Worm (Caenorhabditis elegans) whole organism, L4 larva: ENCODE measurements around the gene ghi-1.

ENCODE experiments used
- D1046.2 ChIP-seq: fragments of 200-800 bp; sonication (Bioruptor generic); IDR thresholded peaks from 2 replicates; pipeline ENCODE4 v1.3.6; 2022; ENCODE audit warnings: missing genetic modification characterization, missing compliant biosample characterization
- F10B5.3 ChIP-seq: sonication (generic microtip); optimal IDR thresholded peaks from 2 replicates; lab custom pipeline; 2016; ENCODE audit warnings: mild to moderate bottlenecking, missing genetic modification characterization, missing compliant biosample characterization
- F26F4.8 ChIP-seq: fragments of 200-800 bp; sonication (Bioruptor generic); conservative IDR thresholded peaks from 2 replicates; pipeline ENCODE4 v1.3.6; 2022; ENCODE audit warnings: missing genetic modification characterization, missing compliant biosample characterization
- F49E8.2 ChIP-seq: sonication (generic microtip); optimal IDR thresholded peaks from 2 replicates; lab custom pipeline; 2016; ENCODE audit warnings: missing compliant biosample characterization, mild to moderate bottlenecking, missing genetic modification characterization, borderline replicate concordance
- R02D3.7 ChIP-seq: fragments of 150-350 bp; sonication (generic microtip); optimal IDR thresholded peaks from 3 replicates; lab custom pipeline; 2014; ENCODE audit warnings: missing biosample characterization, missing genetic modification characterization
- T20F7.1 ChIP-seq: fragments of 200-800 bp; sonication (Bioruptor generic); optimal IDR thresholded peaks from 2 replicates; lab custom pipeline; 2018; ENCODE audit warnings: mild to moderate bottlenecking, missing genetic modification characterization, missing compliant biosample characterization
- Y5F2A.4 ChIP-seq: fragments of 200-800 bp; sonication (Bioruptor generic); optimal IDR thresholded peaks from 2 replicates; lab custom pipeline; 2018; ENCODE audit warnings: mild to moderate bottlenecking, missing genetic modification characterization, missing compliant biosample characterization
- Y75B8A.6 ChIP-seq: fragments of 200-800 bp; sonication (Bioruptor generic); IDR thresholded peaks from 2 replicates; pipeline ENCODE4 v1.3.6; 2022; ENCODE audit warnings: missing genetic modification reagents, missing genetic modification characterization, missing compliant biosample characterization
- aha-1 ChIP-seq: fragments of 150-350 bp; peaks from one replicate; lab custom pipeline; 2014; ENCODE audit warnings: missing biosample characterization, missing genetic modification characterization
- arid-1 ChIP-seq: fragments of 200-800 bp; sonication (Bioruptor generic); conservative IDR thresholded peaks from 2 replicates; pipeline ENCODE4 v1.3.6; 2022; ENCODE audit warnings: missing genetic modification reagents, missing genetic modification characterization, missing compliant biosample characterization
- ceh-44 ChIP-seq: fragments of 200-800 bp; sonication (Bioruptor generic); IDR thresholded peaks from 2 replicates; pipeline ENCODE4 v1.3.6; 2022; ENCODE audit warnings: missing genetic modification reagents, missing genetic modification characterization, missing compliant biosample characterization
- ceh-62 ChIP-seq: sonication (generic microtip); optimal IDR thresholded peaks from 2 replicates; lab custom pipeline; 2017; ENCODE audit warnings: missing biosample characterization, missing genetic modification characterization
- ceh-82 ChIP-seq: sonication (generic microtip); optimal IDR thresholded peaks from 2 replicates; lab custom pipeline; 2017; ENCODE audit warnings: missing biosample characterization, missing genetic modification characterization
- ctbp-1 ChIP-seq: fragments of 200-800 bp; sonication (Bioruptor generic); IDR thresholded peaks from 2 replicates; pipeline ENCODE4 v1.3.6; 2022; ENCODE audit warnings: missing genetic modification reagents, missing genetic modification characterization, missing compliant biosample characterization
- daf-12 ChIP-seq: fragments of 150-350 bp; optimal IDR thresholded peaks from 2 replicates; lab custom pipeline; 2014; ENCODE audit warnings: missing biosample characterization, missing genetic modification reagents, missing genetic modification characterization
- daf-16 ChIP-seq, 3 experiments: sonication (generic microtip); optimal IDR thresholded peaks; 2 replicates each; lab custom pipeline; 2016 to 2017; ENCODE audit warnings: missing genetic modification characterization in 3 of 3, missing genetic modification reagents in 3 of 3, mild to moderate bottlenecking in 2 of 3, missing compliant biosample characterization in 2 of 3, missing biosample characterization in 1 of 3, moderate library complexity in 1 of 3
- daf-19 ChIP-seq: fragments of 200-800 bp; sonication (Bioruptor generic); conservative IDR thresholded peaks from 2 replicates; pipeline ENCODE4 v1.3.6; 2022; ENCODE audit warnings: missing genetic modification characterization, missing compliant biosample characterization
- dmd-6 ChIP-seq: fragments of 200-800 bp; sonication (Bioruptor generic); IDR thresholded peaks from 2 replicates; pipeline ENCODE4 v1.3.6; 2022; ENCODE audit warnings: missing genetic modification reagents, missing genetic modification characterization, missing compliant biosample characterization
- dmd-8 ChIP-seq: fragments of 200-800 bp; sonication (Bioruptor generic); IDR thresholded peaks from 2 replicates; pipeline ENCODE4 v1.3.6; 2022; ENCODE audit warnings: missing genetic modification characterization, missing compliant biosample characterization
- dve-1 ChIP-seq: sonication (generic microtip); optimal IDR thresholded peaks from 2 replicates; lab custom pipeline; 2017; ENCODE audit warnings: antibody characterized with exemption, mild to moderate bottlenecking, missing genetic modification characterization, missing compliant biosample characterization; ENCODE audit not compliant: insufficient read depth
- egl-43 ChIP-seq: fragments of 200-800 bp; sonication (Bioruptor generic); IDR thresholded peaks from 2 replicates; pipeline ENCODE4 v1.3.6; 2022; ENCODE audit warnings: missing genetic modification reagents, missing genetic modification characterization, missing compliant biosample characterization
- fkh-10 ChIP-seq: fragments of 150-350 bp; optimal IDR thresholded peaks from 2 replicates; lab custom pipeline; 2014; ENCODE audit warnings: missing biosample characterization, missing genetic modification reagents, missing genetic modification characterization
- hlh-30 ChIP-seq: sonication (generic microtip); optimal IDR thresholded peaks from 2 replicates; lab custom pipeline; 2017; ENCODE audit warnings: antibody characterized with exemption, mild to moderate bottlenecking, missing genetic modification characterization, missing compliant biosample characterization; ENCODE audit not compliant: insufficient read depth
- lin-13 ChIP-seq: fragments of 150-350 bp; optimal IDR thresholded peaks from 2 replicates; lab custom pipeline; 2014; ENCODE audit warnings: missing biosample characterization, missing genetic modification reagents, missing genetic modification characterization
- lin-15B ChIP-seq: fragments of 150-350 bp; sonication (generic microtip); optimal IDR thresholded peaks from 3 replicates; lab custom pipeline; 2014; ENCODE audit warnings: missing biosample characterization, missing genetic modification characterization
- lin-29 ChIP-seq: fragments of 200-800 bp; sonication (Bioruptor generic); IDR thresholded peaks from 2 replicates; pipeline ENCODE4 v1.3.6; 2022; ENCODE audit warnings: missing genetic modification reagents, missing genetic modification characterization, missing compliant biosample characterization
- lin-38 ChIP-seq: fragments of 200-800 bp; sonication (Bioruptor generic); IDR thresholded peaks from 2 replicates; pipeline ENCODE4 v1.3.6; 2022; ENCODE audit warnings: missing genetic modification reagents, missing genetic modification characterization, missing compliant biosample characterization
- lsy-2 ChIP-seq, 2 experiments: fragments of 150-350 bp in 1 of 2; sonication (generic microtip) in 1 of 2; optimal IDR thresholded peaks; 2 replicates each; lab custom pipeline; 2014 to 2017; ENCODE audit warnings: missing biosample characterization in 2 of 2, missing genetic modification characterization in 2 of 2
- madf-9 ChIP-seq: fragments of 200-800 bp; sonication (Bioruptor generic); conservative IDR thresholded peaks from 2 replicates; pipeline ENCODE4 v1.3.6; 2022; ENCODE audit warnings: missing genetic modification reagents, missing genetic modification characterization, missing compliant biosample characterization
- mep-1 ChIP-seq: fragments of 150-350 bp; sonication (generic microtip); optimal IDR thresholded peaks from 3 replicates; lab custom pipeline; 2014; ENCODE audit warnings: missing biosample characterization, missing genetic modification characterization
- mxl-2 ChIP-seq: fragments of 200-800 bp; sonication (Bioruptor generic); conservative IDR thresholded peaks from 2 replicates; pipeline ENCODE4 v1.3.6; 2022; ENCODE audit warnings: missing genetic modification reagents, missing genetic modification characterization, missing compliant biosample characterization
- nhr-237 ChIP-seq: sonication (generic microtip); optimal IDR thresholded peaks from 2 replicates; lab custom pipeline; 2017; ENCODE audit warnings: missing biosample characterization, missing genetic modification characterization
- nhr-28 ChIP-seq: fragments of 150-350 bp; optimal IDR thresholded peaks from 2 replicates; lab custom pipeline; 2014; ENCODE audit warnings: missing biosample characterization, missing genetic modification characterization
- nhr-42 ChIP-seq: fragments of 200-800 bp; sonication (Bioruptor generic); IDR thresholded peaks from 2 replicates; pipeline ENCODE4 v1.3.6; 2022; ENCODE audit warnings: missing genetic modification characterization, missing compliant biosample characterization
- nhr-76 ChIP-seq: fragments of 150-350 bp; optimal IDR thresholded peaks from 2 replicates; lab custom pipeline; 2014; ENCODE audit warnings: missing biosample characterization, missing genetic modification characterization
- pha-4 ChIP-seq, 2 experiments: fragments of 150-350 bp in 1 of 2; fragments of 200-800 bp in 1 of 2; sonication (Bioruptor generic) in 1 of 2; IDR thresholded peaks in 1 of 2; optimal IDR thresholded peaks in 1 of 2; 2 replicates each; pipeline versions ENCODE4 v1.3.6 to Lab custom; 2014 to 2022; ENCODE audit warnings: missing genetic modification characterization in 2 of 2, missing genetic modification reagents in 2 of 2, missing biosample characterization in 1 of 2, missing compliant biosample characterization in 1 of 2
- pqm-1 ChIP-seq: sonication (generic microtip); optimal IDR thresholded peaks from 2 replicates; lab custom pipeline; 2017; ENCODE audit warnings: missing biosample characterization, missing genetic modification characterization
- rbr-2 ChIP-seq: sonication (generic microtip); optimal IDR thresholded peaks from 2 replicates; lab custom pipeline; 2016; ENCODE audit warnings: missing genotype, missing genetic modification characterization, missing compliant biosample characterization
- set-16 ChIP-seq: fragments of 200-800 bp; sonication (Bioruptor generic); IDR thresholded peaks from 2 replicates; pipeline ENCODE4 v1.3.6; 2022; ENCODE audit warnings: missing genetic modification reagents, missing genetic modification characterization, missing compliant biosample characterization
- snpc-1.2 ChIP-seq: fragments of 200-800 bp; sonication (Bioruptor generic); IDR thresholded peaks from 2 replicates; pipeline ENCODE4 v1.3.6; 2022; ENCODE audit warnings: missing genetic modification reagents, missing genetic modification characterization, missing compliant biosample characterization
- spr-1 ChIP-seq: sonication (generic microtip); optimal IDR thresholded peaks from 2 replicates; lab custom pipeline; 2016; ENCODE audit warnings: mild to moderate bottlenecking, missing genetic modification characterization, missing compliant biosample characterization
- spr-3 ChIP-seq: fragments of 200-800 bp; sonication (Bioruptor generic); optimal IDR thresholded peaks from 2 replicates; lab custom pipeline; 2018; ENCODE audit warnings: mild to moderate bottlenecking, missing genetic modification characterization, missing compliant biosample characterization
- unc-130 ChIP-seq: sonication (generic microtip); optimal IDR thresholded peaks from 2 replicates; lab custom pipeline; 2016; ENCODE audit warnings: missing genetic modification reagents, missing genetic modification characterization, missing compliant biosample characterization
- unc-39 ChIP-seq: sonication (generic microtip); optimal IDR thresholded peaks from 2 replicates; lab custom pipeline; 2017; ENCODE audit warnings: missing biosample characterization, missing genetic modification characterization
- unc-62 ChIP-seq, 3 experiments: fragments of 150-350 bp in 1 of 3; sonication (generic microtip); optimal IDR thresholded peaks in 2 of 3; peaks in 1 of 3; 1 replicate in 1 of 3; 2 replicates in 2 of 3; lab custom pipeline; 2014 to 2017; ENCODE audit warnings: missing biosample characterization in 3 of 3, missing genetic modification characterization in 3 of 3, missing genetic modification reagents in 3 of 3, missing genotype in 1 of 3
- vab-7 ChIP-seq: fragments of 200-800 bp; sonication (Bioruptor generic); IDR thresholded peaks from 2 replicates; pipeline ENCODE4 v1.3.6; 2022; ENCODE audit warnings: missing genetic modification reagents, missing genetic modification characterization, missing compliant biosample characterization
- ztf-11 ChIP-seq: fragments of 150-350 bp; optimal IDR thresholded peaks from 2 replicates; lab custom pipeline; 2014; ENCODE audit warnings: missing biosample characterization, missing genetic modification characterization

ghi-1 gene

ce11 chrII:11646874-11647273 lies 327 bp downstream of the ghi-1 start (continued):
- TF ChIP-seq lin-15B (tag; lab: Kevin White, UChicago) (no peak), aha-1 (peak; percentile 38), pqm-1 (tag; lab: Kevin White, UChicago) (peak; percentile 56), unc-130 (GFP tag; lab: Kevin White, UChicago) (no peak), vab-7 (no peak), egl-43 (no peak), ztf-11 (tag; lab: Kevin White, UChicago) (no peak), F10B5.3 (no peak), lsy-2 (tag; optimal IDR thresholded peaks at IDR 0.05; lab: Kevin White, UChicago) (no peak), T20F7.1 (GFP tag; lab: Kevin White, UChicago) (no peak), dmd-6 (GFP tag; lab: Robert Waterston, UW) (0 out of 2 replicates have a peak, but pooled peaks have one; percentile 33), nhr-28 (tag; lab: Kevin White, UChicago) (peak; percentile 13), unc-39 (tag; lab: Kevin White, UChicago) (no peak), D1046.2 (GFP tag; lab: Robert Waterston, UW) (no peak), snpc-1.2 (GFP tag; lab: Robert Waterston, UW) (no peak), fkh-10 (GFP tag; lab: Kevin White, UChicago) (no peak), dmd-8 (GFP tag; lab: Robert Waterston, UW) (no peak), lin-13 (no peak), Y75B8A.6 (GFP tag; lab: Robert Waterston, UW) (no peak), spr-1 (tag; lab: Kevin White, UChicago) (no peak), lin-29 (GFP tag; lab: Robert Waterston, UW) (no peak), mep-1 (tag; lab: Kevin White, UChicago) (no peak), ceh-62 (tag; lab: Kevin White, UChicago) (no peak), dve-1 (peak; percentile 7), madf-9 (GFP tag; lab: Robert Waterston, UW) (no peak), arid-1 (GFP tag; lab: Robert Waterston, UW) (no peak), rbr-2 (tag; lab: Kevin White, UChicago) (no peak), ceh-82 (tag; lab: Kevin White, UChicago) (no peak), Y5F2A.4 (GFP tag; lab: Kevin White, UChicago) (no peak), nhr-76 (tag; lab: Kevin White, UChicago) (no peak), F26F4.8 (no peak), nhr-42 (GFP tag; lab: Robert Waterston, UW) (no peak), daf-19 (no peak), lin-38 (no peak)

DNA sequence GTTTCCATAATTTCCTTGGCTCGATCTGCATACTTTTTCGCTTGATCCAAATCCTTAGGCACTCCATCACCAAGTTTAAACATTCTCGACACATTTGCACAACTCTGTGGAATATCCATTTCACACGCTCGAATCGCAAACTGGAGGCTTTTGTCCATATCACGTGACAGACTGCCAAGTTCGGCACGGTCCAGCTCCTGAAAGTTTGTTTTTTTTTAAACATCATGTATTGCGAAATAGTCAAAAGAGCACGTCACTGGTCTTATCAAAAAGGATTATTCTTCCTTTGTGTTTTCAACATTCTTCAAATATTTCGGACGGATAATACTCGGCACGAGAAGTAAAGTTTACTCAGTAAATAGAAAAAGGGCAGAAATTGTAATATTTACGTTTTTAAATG lies 2.7 kb downstream of the ghi-1 start:
- TF ChIP-seq nhr-237 (tag; lab: Kevin White, UChicago): no peak
- peak; percentile 41 for TF ChIP-seq hlh-30 (tag; lab: Kevin White, UChicago)
- TF ChIP-seq dve-1: peak; percentile 40
- TF ChIP-seq T20F7.1 (GFP tag; lab: Kevin White, UChicago): no peak
- peak in 1 of 2 experiments; percentile 35 for TF ChIP-seq lsy-2 (tag; optimal IDR thresholded peaks at IDR 0.05; lab: Kevin White, UChicago)
- TF ChIP-seq ztf-11 (tag; lab: Kevin White, UChicago): no peak
- TF ChIP-seq aha-1: peak; percentile 81

DNA sequence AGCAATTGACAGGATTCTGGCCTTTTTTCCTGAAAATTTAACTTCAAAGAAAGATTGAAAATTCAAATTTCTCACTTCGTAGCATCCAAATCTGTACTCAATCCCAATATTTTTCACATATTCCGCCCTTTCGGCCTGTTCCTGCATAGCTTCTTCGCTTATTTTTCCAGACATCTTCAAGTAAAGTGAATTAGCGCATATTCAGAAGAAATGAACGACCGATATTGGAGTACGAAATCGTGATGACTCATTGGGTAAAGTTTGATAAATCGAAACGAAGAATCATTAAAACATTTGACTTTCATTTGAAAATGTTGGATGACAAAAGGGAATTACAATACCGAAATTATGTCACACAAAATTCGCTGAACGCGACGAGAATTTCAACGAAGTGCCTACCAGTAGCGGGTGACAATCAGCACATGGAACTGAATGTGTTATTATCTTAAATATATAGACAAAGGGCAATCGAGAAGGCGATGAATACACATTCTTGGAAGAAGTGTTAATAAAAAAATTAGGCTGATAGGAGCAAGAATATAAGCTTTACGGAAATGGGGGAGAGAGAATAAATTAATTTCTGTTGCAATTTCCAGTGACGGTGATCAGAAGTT lies 4.5 kb downstream of the ghi-1 start, which contains the start of gene coa-7:
TSS of gene coa-7 (minus strand) at position 174 of the 614 bp plus-strand sequence.
- no peak for TF ChIP-seq madf-9 (GFP tag; lab: Robert Waterston, UW)
- no peak for TF ChIP-seq set-16 (GFP tag; lab: Robert Waterston, UW)
- peak; percentile 64; the same call in 1 of the 2 replicates for TF ChIP-seq ctbp-1
- TF ChIP-seq pha-4 (GFP tag; IDR thresholded peaks at IDR 0.05; lab: Robert Waterston, UW): peak; percentile 37; the same call in 1 of the 2 replicates
- TF ChIP-seq pha-4 (tag; optimal IDR thresholded peaks at IDR 0.05; lab: Kevin White, UChicago): no peak
- no peak for TF ChIP-seq lin-13
- no peak for TF ChIP-seq daf-12
- TF ChIP-seq daf-16 (GFP tag; optimal IDR thresholded peaks at IDR 0.05; lab: Kevin White, UChicago): no peak
- no peak for TF ChIP-seq daf-16 (tag; optimal IDR thresholded peaks at IDR 0.05; lab: Kevin White, UChicago)
- TF ChIP-seq unc-62 (GFP tag; optimal IDR thresholded peaks at IDR 0.05 in 1 of 2; lab: Kevin White, UChicago): peak in 1 of 2 experiments; percentile 72
- no peak for TF ChIP-seq unc-62 (tag; optimal IDR thresholded peaks at IDR 0.05; lab: Kevin White, UChicago)
- no peak for TF ChIP-seq arid-1 (GFP tag; lab: Robert Waterston, UW)
- no peak for TF ChIP-seq mxl-2 (GFP tag; lab: Robert Waterston, UW)
- TF ChIP-seq R02D3.7 (tag; lab: Kevin White, UChicago): no peak
- no peak for TF ChIP-seq ceh-44 (GFP tag; lab: Robert Waterston, UW)
- TF ChIP-seq spr-3: no peak
- peak; percentile 22 for TF ChIP-seq F49E8.2 (tag; lab: Kevin White, UChicago)
